Worm (Caenorhabditis elegans) whole organism, late embryonic: ENCODE data around the gene acc-1.

Experiments
- ceh-6 ChIP-seq: fragments of 200-800 bp; sonication (Bioruptor generic); optimal IDR thresholded peaks from 2 replicates; lab custom pipeline; 2018; ENCODE audit warnings: mild to moderate bottlenecking, missing genetic modification characterization, missing compliant biosample characterization
- pax-1 ChIP-seq: fragments of 150-350 bp; optimal IDR thresholded peaks from 2 replicates; lab custom pipeline; 2014; ENCODE audit warnings: missing biosample characterization, missing genetic modification characterization
- pros-1 ChIP-seq: fragments of 150-350 bp; optimal IDR thresholded peaks from 2 replicates; lab custom pipeline; 2014; ENCODE audit warnings: missing biosample characterization, missing genetic modification reagents, missing genetic modification characterization
- unc-3 ChIP-seq, 2 experiments: fragments of 200-800 bp in 1 of 2; sonication (Bioruptor generic) in 1 of 2; sonication (generic microtip) in 1 of 2; conservative IDR thresholded peaks in 1 of 2; optimal IDR thresholded peaks in 1 of 2; 2 replicates each; pipeline versions ENCODE4 v1.3.6 to Lab custom; 2016 to 2022; ENCODE audit warnings: missing compliant biosample characterization in 2 of 2, missing genetic modification characterization in 2 of 2, missing genetic modification reagents in 1 of 2

ce11 chrIV:9647789-9648361 is 10.0 kb upstream of the acc-1 start, which contains the start of gene amph-1:
- TF ChIP-seq pax-1 (tag; lab: Kevin White, UChicago) (no peak), ceh-6 (GFP tag; lab: Kevin White, UChicago) (no peak), unc-3 (GFP tag; conservative IDR thresholded peaks at IDR 0.05; lab: Robert Waterston, UW) (no peak), unc-3 (tag; optimal IDR thresholded peaks at IDR 0.05; lab: Kevin White, UChicago) (no peak), pros-1 (no peak)
